Fruit fly (Drosophila melanogaster): ENCODE data around the gene CG5326.

- TF ChIP-seq Hr96 (GFP tag; optimal IDR thresholded peaks at IDR 0.05) (no peak), cnc (optimal IDR thresholded peaks at IDR 0.05) (no peak), toe (GFP tag; optimal IDR thresholded peaks at IDR 0.05) (no peak), Crg-1 (GFP tag; optimal IDR thresholded peaks at IDR 0.05) (no peak), cic (GFP tag; optimal IDR thresholded peaks at IDR 0.05) (no peak), pad (GFP tag; optimal IDR thresholded peaks at IDR 0.05) (no peak), CG11617 (GFP tag; optimal IDR thresholded peaks at IDR 0.05) (no peak), CG7045 (GFP tag; optimal IDR thresholded peaks at IDR 0.05) (no peak), Clk (GFP tag; optimal IDR thresholded peaks at IDR 0.05) (no peak), bab1 (GFP tag; optimal IDR thresholded peaks at IDR 0.05) (no peak), CG33017 (tag; optimal IDR thresholded peaks at IDR 0.05) (no peak)
Measured at dm6 chr3R:22531801-22532200, 7.9 kb downstream of the CG5326 start, which contains the start of gene CG33093.
